Fruit fly (Drosophila melanogaster) whole organism, embryonic: ENCODE results near the gene CG7182.
A peak's percentile ranks its signal among the peaks of the same experiment; 100 is the strongest.

Experiments used
- CG1024 ChIP-seq: fragments of 200-800 bp; sonication (Bioruptor generic); IDR thresholded peaks from 2 replicates; pipeline ENCODE4 v1.3.6; 2022; ENCODE audit warnings: missing biosample characterization, missing genetic modification characterization
- CG12769 ChIP-seq: fragments of 200-800 bp; sonication (Bioruptor generic); optimal IDR thresholded peaks from 2 replicates; lab custom pipeline; 2019; ENCODE audit warnings: missing biosample characterization, mild to moderate bottlenecking, missing genetic modification characterization, moderate library complexity
- CG13894 ChIP-seq: fragments of 200-800 bp; sonication (Bioruptor generic); optimal IDR thresholded peaks from 3 replicates; lab custom pipeline; 2018; ENCODE audit warnings: missing biosample characterization, mild to moderate bottlenecking, missing genetic modification characterization, moderate library complexity
- CG14710 ChIP-seq: fragments of 200-800 bp; sonication (Bioruptor generic); optimal IDR thresholded peaks from 3 replicates; lab custom pipeline; 2019; ENCODE audit warnings: missing biosample characterization, mild to moderate bottlenecking, missing genetic modification characterization, moderate library complexity
- CG14965 ChIP-seq: fragments of 200-800 bp; sonication (Bioruptor generic); optimal IDR thresholded peaks from 2 replicates; lab custom pipeline; 2016; ENCODE audit warnings: missing biosample characterization, missing genetic modification characterization, borderline replicate concordance
- CG15073 ChIP-seq: fragments of 200-800 bp; sonication (Bioruptor generic); optimal IDR thresholded peaks from 2 replicates; lab custom pipeline; 2016; ENCODE audit warnings: missing biosample characterization, missing genetic modification characterization
- CG1602 ChIP-seq: fragments of 200-800 bp; sonication (Bioruptor generic); optimal IDR thresholded peaks from 3 replicates; lab custom pipeline; 2016; ENCODE audit warnings: missing biosample characterization, missing genetic modification characterization
- CG17802 ChIP-seq: fragments of 200-800 bp; sonication (Bioruptor generic); optimal IDR thresholded peaks from 2 replicates; lab custom pipeline; 2018; ENCODE audit warnings: missing biosample characterization, mild to moderate bottlenecking, missing genetic modification characterization, moderate library complexity
- CG17829 ChIP-seq: fragments of 200-800 bp; optimal IDR thresholded peaks from 2 replicates; lab custom pipeline; 2019; ENCODE audit warnings: missing biosample characterization, mild to moderate bottlenecking, missing genetic modification characterization, moderate library complexity
- CG18011 ChIP-seq: fragments of 200-800 bp; sonication (Bioruptor generic); optimal IDR thresholded peaks from 2 replicates; lab custom pipeline; 2017; ENCODE audit warnings: missing biosample characterization, missing genetic modification characterization, mild to moderate bottlenecking, moderate library complexity, missing genotype
- CG18619 ChIP-seq: fragments of 200-800 bp; sonication (Bioruptor generic); optimal IDR thresholded peaks from 3 replicates; lab custom pipeline; 2017; ENCODE audit warnings: missing biosample characterization, mild to moderate bottlenecking, missing genetic modification characterization
- CG3281 ChIP-seq: fragments of 200-800 bp; sonication (Bioruptor generic); optimal IDR thresholded peaks from 3 replicates; lab custom pipeline; 2017; ENCODE audit warnings: missing biosample characterization, mild to moderate bottlenecking, missing genetic modification characterization
- CG5245 ChIP-seq: fragments of 200-800 bp; sonication (Bioruptor generic); optimal IDR thresholded peaks from 3 replicates; lab custom pipeline; 2016; ENCODE audit warnings: missing biosample characterization, missing genetic modification characterization
- CG6654 ChIP-seq: fragments of 200-800 bp; sonication (Bioruptor generic); optimal IDR thresholded peaks from 2 replicates; lab custom pipeline; 2017; ENCODE audit warnings: missing biosample characterization, mild to moderate bottlenecking, missing genetic modification characterization
- CG9727 ChIP-seq: fragments of 200-800 bp; sonication (Bioruptor generic); optimal IDR thresholded peaks from 3 replicates; lab custom pipeline; 2017; ENCODE audit warnings: missing biosample characterization, mild to moderate bottlenecking, missing genetic modification characterization
- CrebB ChIP-seq: fragments of 200-800 bp; sonication (Bioruptor generic); optimal IDR thresholded peaks from 3 replicates; lab custom pipeline; 2018; ENCODE audit warnings: missing biosample characterization, mild to moderate bottlenecking, missing genetic modification characterization
- Dek ChIP-seq: fragments of 200-800 bp; sonication (Bioruptor generic); optimal IDR thresholded peaks from 3 replicates; lab custom pipeline; 2019; ENCODE audit warnings: missing biosample characterization, mild to moderate bottlenecking, missing genetic modification characterization, moderate library complexity
- Hsf ChIP-seq: fragments of 200-800 bp; sonication (Bioruptor generic); optimal IDR thresholded peaks from 3 replicates; lab custom pipeline; 2016; ENCODE audit warnings: missing biosample characterization, missing genetic modification characterization
- Jarid2 ChIP-seq: fragments of 200-800 bp; sonication (Bioruptor generic); optimal IDR thresholded peaks from 3 replicates; lab custom pipeline; 2017; ENCODE audit warnings: mild to moderate bottlenecking, missing biosample characterization, missing genetic modification reagents, missing genetic modification characterization
- MTF-1 ChIP-seq: fragments of 200-800 bp; sonication (Bioruptor generic); optimal IDR thresholded peaks from 2 replicates; lab custom pipeline; 2018; ENCODE audit warnings: missing biosample characterization, mild to moderate bottlenecking, missing genetic modification characterization, borderline replicate concordance
- Nf-YC ChIP-seq: fragments of 200-800 bp; optimal IDR thresholded peaks from 3 replicates; lab custom pipeline; 2019; ENCODE audit warnings: missing biosample characterization, mild to moderate bottlenecking, missing genetic modification characterization, moderate library complexity
- Side ChIP-seq: fragments of 200-800 bp; sonication (Bioruptor generic); optimal IDR thresholded peaks from 2 replicates; lab custom pipeline; 2016; ENCODE audit warnings: missing biosample characterization, missing genetic modification characterization
- al ChIP-seq: fragments of 200-800 bp; sonication (Bioruptor generic); IDR thresholded peaks from 2 replicates; pipeline ENCODE4 v1.3.6; 2022; ENCODE audit warnings: missing biosample characterization, missing genetic modification characterization
- ara ChIP-seq: fragments of 200-800 bp; sonication (Bioruptor generic); IDR thresholded peaks from 2 replicates; pipeline ENCODE4 v1.3.6; 2022; ENCODE audit warnings: missing biosample characterization, missing genetic modification characterization
- ash1 ChIP-seq: fragments of 200-800 bp; sonication (Bioruptor generic); optimal IDR thresholded peaks from 2 replicates; lab custom pipeline; 2018; ENCODE audit warnings: missing biosample characterization, mild to moderate bottlenecking, missing genetic modification characterization
- cato ChIP-seq: fragments of 200-800 bp; sonication (Bioruptor generic); optimal IDR thresholded peaks from 2 replicates; lab custom pipeline; 2016; ENCODE audit warnings: missing biosample characterization, missing genetic modification characterization, borderline replicate concordance
- caup ChIP-seq: fragments of 200-800 bp; sonication (Bioruptor generic); optimal IDR thresholded peaks from 3 replicates; lab custom pipeline; 2017; ENCODE audit warnings: missing biosample characterization, mild to moderate bottlenecking, missing genetic modification characterization, moderate library complexity; ENCODE audit not compliant: severe bottlenecking
- cg ChIP-seq: fragments of 200-800 bp; sonication (Bioruptor generic); optimal IDR thresholded peaks from 3 replicates; lab custom pipeline; 2019; ENCODE audit warnings: missing biosample characterization, mild to moderate bottlenecking, missing genetic modification characterization, moderate library complexity
- cwo ChIP-seq: fragments of 200-800 bp; sonication (Bioruptor generic); optimal IDR thresholded peaks from 3 replicates; lab custom pipeline; 2017; ENCODE audit warnings: missing biosample characterization, missing genetic modification characterization, mild to moderate bottlenecking, moderate library complexity, missing genetic modification reagents
- dimm ChIP-seq: fragments of 200-800 bp; sonication (Bioruptor generic); IDR thresholded peaks from 2 replicates; pipeline ENCODE4 v1.3.6; 2022; ENCODE audit warnings: missing biosample characterization, missing genetic modification characterization
- disco-r ChIP-seq: fragments of 200-800 bp; sonication (Bioruptor generic); optimal IDR thresholded peaks from 2 replicates; lab custom pipeline; 2016; ENCODE audit warnings: missing biosample characterization, missing genetic modification characterization
- ems ChIP-seq: fragments of 200-800 bp; sonication (Bioruptor generic); optimal IDR thresholded peaks from 3 replicates; lab custom pipeline; 2016; ENCODE audit warnings: missing biosample characterization, missing genetic modification characterization
- en ChIP-seq: fragments of 200-800 bp; sonication (Bioruptor generic); optimal IDR thresholded peaks from 2 replicates; lab custom pipeline; 2016; ENCODE audit warnings: missing biosample characterization, missing genetic modification characterization
- gcm2 ChIP-seq: fragments of 200-800 bp; sonication (Bioruptor generic); optimal IDR thresholded peaks from 2 replicates; lab custom pipeline; 2016; ENCODE audit warnings: missing biosample characterization, missing genetic modification characterization
- gem ChIP-seq: fragments of 200-800 bp; sonication (Bioruptor generic); optimal IDR thresholded peaks from 2 replicates; lab custom pipeline; 2019; ENCODE audit warnings: missing biosample characterization, mild to moderate bottlenecking, missing genetic modification characterization, moderate library complexity
- ken ChIP-seq: fragments of 200-800 bp; sonication (Bioruptor generic); IDR thresholded peaks from 3 replicates; pipeline ENCODE4 v1.3.6; 2022; ENCODE audit warnings: missing biosample characterization, missing genetic modification characterization
- knrl ChIP-seq: fragments of 200-800 bp; sonication (Bioruptor generic); IDR thresholded peaks from 3 replicates; pipeline ENCODE4 v1.3.6; 2022; ENCODE audit warnings: missing biosample characterization, missing genetic modification characterization; ENCODE audit not compliant: partially characterized antibody
- mam ChIP-seq: fragments of 200-800 bp; sonication (Bioruptor generic); optimal IDR thresholded peaks from 3 replicates; lab custom pipeline; 2016; ENCODE audit warnings: missing biosample characterization, missing genetic modification characterization
- nerfin-1 ChIP-seq: fragments of 200-800 bp; sonication (Bioruptor generic); optimal IDR thresholded peaks from 3 replicates; lab custom pipeline; 2019; ENCODE audit warnings: missing biosample characterization, mild to moderate bottlenecking, missing genetic modification characterization, moderate library complexity
- scrt ChIP-seq: fragments of 200-800 bp; sonication (Bioruptor generic); optimal IDR thresholded peaks from 2 replicates; lab custom pipeline; 2018; ENCODE audit warnings: missing biosample characterization, mild to moderate bottlenecking, missing genetic modification characterization, moderate library complexity
- ssp ChIP-seq: fragments of 200-800 bp; sonication (Bioruptor generic); IDR thresholded peaks from 2 replicates; pipeline ENCODE4 v1.3.6; 2022; ENCODE audit warnings: missing biosample characterization, missing genetic modification characterization
- tap ChIP-seq: fragments of 200-800 bp; optimal IDR thresholded peaks from 3 replicates; lab custom pipeline; 2019; ENCODE audit warnings: missing biosample characterization, mild to moderate bottlenecking, missing genetic modification characterization, moderate library complexity
- tll ChIP-seq, 2 experiments: fragments of 200-800 bp in 1 of 2; fragments of >200 bp in 1 of 2; sonication (Bioruptor generic) in 1 of 2; optimal IDR thresholded peaks; 2 replicates each; lab custom pipeline; 2017 to 2019; ENCODE audit warnings: missing biosample characterization in 2 of 2, missing genetic modification characterization in 2 of 2, mild to moderate bottlenecking in 1 of 2, moderate library complexity in 1 of 2
- toy ChIP-seq: fragments of 200-800 bp; sonication (Bioruptor generic); IDR thresholded peaks from 2 replicates; pipeline ENCODE4 v1.3.6; 2022; ENCODE audit warnings: missing biosample characterization, missing genetic modification characterization
- trem ChIP-seq: fragments of 200-800 bp; optimal IDR thresholded peaks from 3 replicates; lab custom pipeline; 2019; ENCODE audit warnings: missing biosample characterization, mild to moderate bottlenecking, missing genetic modification characterization, moderate library complexity
- twi ChIP-seq: fragments of 200-800 bp; optimal IDR thresholded peaks from 2 replicates; lab custom pipeline; 2019; ENCODE audit warnings: missing biosample characterization, mild to moderate bottlenecking, missing genetic modification characterization, moderate library complexity
- wek ChIP-seq: fragments of 200-800 bp; sonication (Bioruptor generic); optimal IDR thresholded peaks from 3 replicates; lab custom pipeline; 2018; ENCODE audit warnings: missing biosample characterization, mild to moderate bottlenecking, missing genetic modification characterization, moderate library complexity

Gene CG7182

DNA sequence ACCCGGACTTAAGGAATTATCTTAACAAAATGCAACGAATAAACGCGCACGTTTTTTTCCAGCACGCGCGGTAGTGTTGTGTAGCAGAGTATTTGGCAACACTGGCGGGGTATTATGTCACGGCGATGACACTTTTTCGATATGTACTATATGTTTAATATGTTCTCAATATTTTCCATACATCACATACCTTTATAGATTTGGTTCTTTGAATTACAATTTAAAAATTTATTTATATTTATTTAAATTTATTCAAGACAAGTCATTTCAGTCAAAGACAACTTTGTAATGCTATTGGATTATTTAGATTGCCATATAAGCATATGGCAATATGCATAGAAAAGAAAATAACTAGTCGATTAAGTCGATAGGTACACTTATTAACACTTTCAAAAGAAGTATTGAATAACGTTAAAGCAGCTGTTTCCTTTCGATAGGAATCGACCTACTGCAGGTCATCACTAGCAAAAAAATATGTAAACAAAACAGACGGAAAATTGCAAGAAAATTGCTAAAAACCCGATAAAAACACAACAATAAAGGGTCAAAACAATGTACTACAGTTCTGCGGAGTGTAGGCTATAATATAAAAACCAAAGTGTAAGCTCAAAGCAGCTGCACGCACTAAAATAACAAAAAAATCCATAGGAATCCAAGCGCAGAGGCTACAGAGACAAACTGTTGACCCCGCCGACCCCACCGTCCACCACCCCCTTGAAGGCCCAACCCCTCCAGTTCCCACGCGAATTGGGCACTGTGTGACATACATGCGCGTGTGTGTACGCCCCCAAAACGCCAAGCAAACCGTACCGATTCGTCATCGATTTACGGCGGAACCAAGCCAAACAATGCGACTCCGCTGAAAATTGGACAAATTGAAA lies at the start of gene CG7182, which contains the start of gene GAPcenA (continued):
- TF ChIP-seq ash1 (GFP tag; lab: Kevin White, UChicago) (no peak), CG1602 (GFP tag; lab: Kevin White, UChicago) (peak; percentile 64), MTF-1 (no peak), CG9727 (GFP tag; lab: Kevin White, UChicago) (peak; percentile 67), en (GFP tag; lab: Kevin White, UChicago) (no peak), knrl (GFP tag; lab: Robert Waterston, UW) (peak; percentile 71; the same call in 2 of the 3 replicates), al (GFP tag; lab: Robert Waterston, UW) (peak; percentile 65), CG18011 (GFP tag; lab: Kevin White, UChicago) (no peak), CG14710 (tag; lab: Kevin White, UChicago) (peak; percentile 90), gcm2 (no peak), Jarid2 (GFP tag; lab: Kevin White, UChicago) (no peak), Nf-YC (tag; lab: Kevin White, UChicago) (peak; percentile 77), Hsf (GFP tag; lab: Kevin White, UChicago) (peak; percentile 36), ems (peak; percentile 29), trem (tag; lab: Kevin White, UChicago) (peak; percentile 84), twi (tag; lab: Kevin White, UChicago) (peak; percentile 76), ssp (0 out of 2 replicates have a peak, but pooled peaks have one; percentile 31), CrebB (tag; lab: Kevin White, UChicago) (no peak), nerfin-1 (peak; percentile 67), ara (GFP tag; lab: Robert Waterston, UW) (no peak), cwo (GFP tag; lab: Kevin White, UChicago) (peak; percentile 63), ken (GFP tag; lab: Robert Waterston, UW) (peak; percentile 46; the same call in 1 of the 3 replicates), CG3281 (peak; percentile 67), CG6654 (GFP tag; lab: Kevin White, UChicago) (peak; percentile 22), CG5245 (GFP tag; lab: Kevin White, UChicago) (peak; percentile 34), dimm (no peak), Dek (tag; lab: Kevin White, UChicago) (peak; percentile 76), CG18619 (GFP tag; lab: Kevin White, UChicago) (peak; percentile 63), Side (peak; percentile 14), scrt (peak; percentile 48), CG15073 (GFP tag; lab: Kevin White, UChicago) (no peak), tap (tag; lab: Kevin White, UChicago) (peak; percentile 59), CG1024 (GFP tag; lab: Robert Waterston, UW) (no peak), mam (GFP tag; lab: Kevin White, UChicago) (peak; percentile 73), CG14965 (GFP tag; lab: Kevin White, UChicago) (no peak), toy (no peak), CG13894 (tag; lab: Kevin White, UChicago) (peak; percentile 71), wek (GFP tag; lab: Kevin White, UChicago) (no peak), gem (tag; lab: Kevin White, UChicago) (no peak), cg (peak; percentile 31), cato (GFP tag; lab: Kevin White, UChicago) (peak; percentile 27), tll (GFP tag; optimal IDR thresholded peaks at IDR 0.05; lab: Kevin White, UChicago) (peak in 1 of 2 experiments; percentile 4), CG12769 (tag; lab: Kevin White, UChicago) (no peak), CG17802 (tag; lab: Kevin White, UChicago) (peak; percentile 11), caup (peak; percentile 70), CG17829 (tag; lab: Kevin White, UChicago) (peak; percentile 83), disco-r (no peak)
